Worm (Caenorhabditis elegans) whole organism, L2 larva: Measurements from ENCODE around the gene C02C6.14.

ENCODE experiments used
- F13H6.1 ChIP-seq: sonication (generic microtip); optimal IDR thresholded peaks from 2 replicates; lab custom pipeline; 2016; ENCODE audit warnings: missing genetic modification characterization, missing compliant biosample characterization
- R02D3.7 ChIP-seq: fragments of 150-350 bp; optimal IDR thresholded peaks from 2 replicates; lab custom pipeline; 2014; ENCODE audit warnings: missing biosample characterization, missing genetic modification characterization
- snpc-4 ChIP-seq: fragments of 150-350 bp; optimal IDR thresholded peaks from 2 replicates; lab custom pipeline; 2014; ENCODE audit warnings: missing biosample characterization, missing genetic modification characterization

The C02C6.14 gene

DNA sequence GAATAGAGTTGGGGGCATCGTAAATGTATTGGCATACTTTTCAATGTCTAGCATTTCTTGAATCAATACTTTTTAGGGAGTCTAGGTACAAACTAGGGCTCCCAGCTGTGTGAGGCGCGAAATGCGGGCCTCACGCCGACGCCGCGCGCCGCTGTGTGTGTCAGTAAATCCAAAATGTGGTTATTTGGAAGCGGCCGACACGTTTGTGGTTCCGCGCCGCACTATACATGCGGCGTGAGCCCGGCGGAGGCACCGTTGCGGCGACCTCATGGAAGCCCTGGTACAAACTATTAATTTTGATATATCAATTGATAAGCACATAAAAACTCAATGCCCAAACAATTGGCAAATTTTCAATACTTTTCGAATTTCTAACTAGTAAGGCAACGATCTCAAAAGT lies 48.7 kb downstream of the C02C6.14 start:
- TF ChIP-seq snpc-4 (peak; percentile 53), R02D3.7 (tag; lab: Kevin White, UChicago) (no peak), F13H6.1 (no peak)
- TF ChIP-seq, all 48 proteins: peak for 1
